Fruit fly (Drosophila melanogaster) whole organism, embryonic: ENCODE results near the gene CG11986.
A peak's percentile ranks its signal among the peaks of the same experiment; 100 is the strongest.

Source experiments
- B-H2 ChIP-seq: fragments of 200-800 bp; sonication (Bioruptor generic); optimal IDR thresholded peaks from 2 replicates; lab custom pipeline; 2018; ENCODE audit warnings: missing biosample characterization, mild to moderate bottlenecking, missing genetic modification characterization
- Blimp-1 ChIP-seq: fragments of 200-800 bp; sonication (Bioruptor generic); optimal IDR thresholded peaks from 3 replicates; lab custom pipeline; 2018; ENCODE audit warnings: missing biosample characterization, missing genetic modification characterization, mild to moderate bottlenecking, moderate library complexity, missing genetic modification reagents
- CG10462 ChIP-seq: fragments of 200-800 bp; sonication (Bioruptor generic); optimal IDR thresholded peaks from 2 replicates; lab custom pipeline; 2016; ENCODE audit warnings: missing biosample characterization, missing genetic modification characterization
- CG10543 ChIP-seq: fragments of 200-800 bp; sonication (Bioruptor generic); optimal IDR thresholded peaks from 3 replicates; lab custom pipeline; 2017; ENCODE audit warnings: missing biosample characterization, mild to moderate bottlenecking, missing genetic modification characterization, moderate library complexity
- CG10959 ChIP-seq: fragments of 200-800 bp; sonication (Bioruptor generic); IDR thresholded peaks from 2 replicates; pipeline ENCODE4 v1.3.6; 2022; ENCODE audit warnings: missing biosample characterization, missing genetic modification characterization
- CG12236 ChIP-seq: fragments of 200-800 bp; sonication (Bioruptor generic); optimal IDR thresholded peaks from 2 replicates; lab custom pipeline; 2016; ENCODE audit warnings: missing biosample characterization, missing genetic modification characterization
- CG13424 ChIP-seq: fragments of 200-800 bp; sonication (Bioruptor generic); optimal IDR thresholded peaks from 2 replicates; lab custom pipeline; 2019; ENCODE audit warnings: missing biosample characterization, mild to moderate bottlenecking, missing genetic modification characterization, moderate library complexity
- CG17359 ChIP-seq: fragments of 200-800 bp; sonication (Bioruptor generic); optimal IDR thresholded peaks from 3 replicates; lab custom pipeline; 2018; ENCODE audit warnings: missing biosample characterization, mild to moderate bottlenecking, missing genetic modification characterization, moderate library complexity
- CG17568 ChIP-seq: fragments of 200-800 bp; sonication (Bioruptor generic); optimal IDR thresholded peaks from 2 replicates; lab custom pipeline; 2018; ENCODE audit warnings: missing biosample characterization, mild to moderate bottlenecking, missing genetic modification characterization, moderate library complexity
- CG18619 ChIP-seq: fragments of 200-800 bp; sonication (Bioruptor generic); optimal IDR thresholded peaks from 3 replicates; lab custom pipeline; 2017; ENCODE audit warnings: missing biosample characterization, mild to moderate bottlenecking, missing genetic modification characterization
- CG2116 ChIP-seq: fragments of 200-800 bp; sonication (Bioruptor generic); optimal IDR thresholded peaks from 3 replicates; lab custom pipeline; 2018; ENCODE audit warnings: missing biosample characterization, mild to moderate bottlenecking, missing genetic modification characterization
- CG2120 ChIP-seq: fragments of 200-800 bp; sonication (Bioruptor generic); optimal IDR thresholded peaks from 3 replicates; lab custom pipeline; 2016; ENCODE audit warnings: missing biosample characterization, missing genetic modification characterization
- CG3407 ChIP-seq: fragments of 200-800 bp; sonication (Bioruptor generic); optimal IDR thresholded peaks from 2 replicates; lab custom pipeline; 2018; ENCODE audit warnings: missing biosample characterization, mild to moderate bottlenecking, missing genetic modification characterization
- CG34422 ChIP-seq: fragments of 200-800 bp; sonication (Bioruptor generic); IDR thresholded peaks from 3 replicates; pipeline ENCODE4 v1.3.6; 2022; ENCODE audit warnings: missing biosample characterization, missing genetic modification characterization
- CG3726 ChIP-seq: fragments of 200-800 bp; sonication (Bioruptor generic); IDR thresholded peaks from 3 replicates; pipeline ENCODE4, ENCODE4 v1.3.6; 2022; ENCODE audit warnings: missing biosample characterization, missing genetic modification characterization
- CG6791 ChIP-seq: fragments of 200-800 bp; sonication (Bioruptor generic); IDR thresholded peaks from 3 replicates; pipeline ENCODE4 v1.3.6; 2022; ENCODE audit warnings: missing biosample characterization, missing genetic modification characterization; ENCODE audit not compliant: partially characterized antibody
- CG9215 ChIP-seq: fragments of 200-800 bp; sonication (Bioruptor generic); IDR thresholded peaks from 2 replicates; pipeline ENCODE4 v1.3.6; 2022; ENCODE audit warnings: missing biosample characterization, missing genetic modification characterization
- D19A ChIP-seq: fragments of 200-800 bp; optimal IDR thresholded peaks from 3 replicates; lab custom pipeline; 2019; ENCODE audit warnings: missing biosample characterization, mild to moderate bottlenecking, missing genetic modification characterization, moderate library complexity
- Dbx ChIP-seq: fragments of 200-800 bp; sonication (Bioruptor generic); IDR thresholded peaks from 3 replicates; pipeline ENCODE4 v1.3.6; 2022; ENCODE audit warnings: missing biosample characterization, missing genetic modification characterization
- Dek ChIP-seq: fragments of 200-800 bp; sonication (Bioruptor generic); optimal IDR thresholded peaks from 3 replicates; lab custom pipeline; 2019; ENCODE audit warnings: missing biosample characterization, mild to moderate bottlenecking, missing genetic modification characterization, moderate library complexity
- Drgx ChIP-seq: fragments of 200-800 bp; sonication (Bioruptor generic); IDR thresholded peaks from 2 replicates; pipeline ENCODE4 v1.3.6; 2022; ENCODE audit warnings: missing biosample characterization, missing genetic modification characterization
- E2f1 ChIP-seq: fragments of 200-800 bp; sonication (Bioruptor generic); IDR thresholded peaks from 2 replicates; pipeline ENCODE4 v1.3.6; 2022; ENCODE audit warnings: missing biosample characterization, missing genetic modification characterization
- ERR ChIP-seq: fragments of 200-800 bp; sonication (Bioruptor generic); optimal IDR thresholded peaks from 2 replicates; lab custom pipeline; 2016; ENCODE audit warnings: missing biosample characterization, missing genetic modification characterization
- Eip74EF ChIP-seq, 2 experiments: fragments of 200-800 bp in 1 of 2; fragments of >200 bp in 1 of 2; sonication (Bioruptor generic) in 1 of 2; optimal IDR thresholded peaks; 2 replicates each; lab custom pipeline; 2017 to 2019; ENCODE audit warnings: missing biosample characterization in 2 of 2, missing genetic modification characterization in 2 of 2, mild to moderate bottlenecking in 1 of 2, moderate library complexity in 1 of 2
- HmgZ ChIP-seq: fragments of 200-800 bp; sonication (Bioruptor generic); optimal IDR thresholded peaks from 2 replicates; lab custom pipeline; 2018; ENCODE audit warnings: missing biosample characterization, mild to moderate bottlenecking, missing genetic modification characterization
- Kr ChIP-seq: fragments of 200-800 bp; sonication (Bioruptor generic); optimal IDR thresholded peaks from 2 replicates; lab custom pipeline; 2017; ENCODE audit warnings: missing biosample characterization, mild to moderate bottlenecking, missing genetic modification characterization
- Mrtf ChIP-seq: fragments of 200-800 bp; sonication (Bioruptor generic); IDR thresholded peaks from 3 replicates; pipeline ENCODE4 v1.3.6; 2022; ENCODE audit warnings: missing biosample characterization, missing genetic modification characterization
- NFAT ChIP-seq: fragments of 200-800 bp; sonication (Bioruptor generic); IDR thresholded peaks from 2 replicates; pipeline ENCODE4 v1.3.6; 2022; ENCODE audit warnings: missing biosample characterization, missing genetic modification characterization
- Six4 ChIP-seq: fragments of 200-800 bp; sonication (Bioruptor generic); optimal IDR thresholded peaks from 2 replicates; lab custom pipeline; 2016; ENCODE audit warnings: missing biosample characterization, missing genetic modification characterization
- Trl ChIP-seq, 3 experiments: fragments of >200 bp in 2 of 3; fragments of 200-800 bp in 1 of 3; sonication (Bioruptor generic) in 1 of 3; optimal IDR thresholded peaks; 2 replicates in 1 of 3; 3 replicates in 2 of 3; lab custom pipeline; 2016 to 2017; ENCODE audit warnings: missing biosample characterization in 1 of 3, missing genetic modification characterization in 1 of 3
- amos ChIP-seq: fragments of 200-800 bp; sonication (Bioruptor generic); IDR thresholded peaks from 2 replicates; pipeline ENCODE4 v1.3.6; 2022; ENCODE audit warnings: missing biosample characterization, missing genetic modification characterization; ENCODE audit not compliant: partially characterized antibody
- aop ChIP-seq: fragments of 200-800 bp; sonication (Bioruptor generic); IDR thresholded peaks from 2 replicates; pipeline ENCODE4 v1.3.6; 2022; ENCODE audit warnings: missing biosample characterization, missing genetic modification characterization
- dm ChIP-seq: fragments of 200-800 bp; sonication (Bioruptor generic); optimal IDR thresholded peaks from 3 replicates; lab custom pipeline; 2016; ENCODE audit warnings: missing biosample characterization, missing genetic modification characterization
- fru ChIP-seq: fragments of >200 bp; optimal IDR thresholded peaks from 2 replicates; lab custom pipeline; 2017
- ftz-f1 ChIP-seq: fragments of 200-800 bp; sonication (Bioruptor generic); optimal IDR thresholded peaks from 2 replicates; lab custom pipeline; 2016; ENCODE audit warnings: missing biosample characterization, missing genetic modification characterization
- gro ChIP-seq: fragments of 200-800 bp; sonication (Bioruptor generic); optimal IDR thresholded peaks from 2 replicates; lab custom pipeline; 2016; ENCODE audit warnings: missing biosample characterization, missing genetic modification characterization
- hkb ChIP-seq, 2 experiments: fragments of 200-800 bp in 1 of 2; fragments of >200 bp in 1 of 2; sonication (Bioruptor generic) in 1 of 2; IDR thresholded peaks in 1 of 2; optimal IDR thresholded peaks in 1 of 2; 2 replicates each; pipeline versions ENCODE4 v1.3.6 to Lab custom; 2017 to 2022; ENCODE audit warnings: missing biosample characterization in 1 of 2, missing genetic modification characterization in 1 of 2
- kah ChIP-seq: fragments of 200-800 bp; sonication (Bioruptor generic); optimal IDR thresholded peaks from 2 replicates; lab custom pipeline; 2018; ENCODE audit warnings: missing biosample characterization, mild to moderate bottlenecking, missing genetic modification characterization
- ken ChIP-seq: fragments of 200-800 bp; sonication (Bioruptor generic); IDR thresholded peaks from 3 replicates; pipeline ENCODE4 v1.3.6; 2022; ENCODE audit warnings: missing biosample characterization, missing genetic modification characterization
- lab ChIP-seq: fragments of 200-800 bp; sonication (Bioruptor generic); optimal IDR thresholded peaks from 3 replicates; lab custom pipeline; 2017; ENCODE audit warnings: missing biosample characterization, missing genetic modification characterization, mild to moderate bottlenecking, moderate library complexity, missing genetic modification reagents
- lmd ChIP-seq: fragments of 200-800 bp; sonication (Bioruptor generic); IDR thresholded peaks from 2 replicates; pipeline ENCODE4 v1.3.6; 2022; ENCODE audit warnings: missing biosample characterization, missing genetic modification characterization
- nerfin-2 ChIP-seq: fragments of 200-800 bp; sonication (Bioruptor generic); IDR thresholded peaks from 2 replicates; pipeline ENCODE4 v1.3.6; 2022; ENCODE audit warnings: missing biosample characterization, missing genetic modification characterization; ENCODE audit not compliant: partially characterized antibody
- pb ChIP-seq: fragments of 200-800 bp; sonication (Bioruptor generic); optimal IDR thresholded peaks from 3 replicates; lab custom pipeline; 2016; ENCODE audit warnings: missing biosample characterization, missing genetic modification characterization
- pnt ChIP-seq: fragments of 200-800 bp; sonication (Bioruptor generic); optimal IDR thresholded peaks from 3 replicates; lab custom pipeline; 2016; ENCODE audit warnings: missing biosample characterization, missing genetic modification characterization
- pzg ChIP-seq: fragments of 200-800 bp; sonication (Bioruptor generic); optimal IDR thresholded peaks from 3 replicates; lab custom pipeline; 2018; ENCODE audit warnings: missing biosample characterization, mild to moderate bottlenecking, missing genetic modification characterization, moderate library complexity
- row ChIP-seq: fragments of 200-800 bp; sonication (Bioruptor generic); IDR thresholded peaks from 3 replicates; pipeline ENCODE4 v1.3.6; 2022; ENCODE audit warnings: missing biosample characterization, missing genetic modification characterization
- schlank ChIP-seq: fragments of 200-800 bp; sonication (Bioruptor generic); optimal IDR thresholded peaks from 2 replicates; lab custom pipeline; 2018; ENCODE audit warnings: missing biosample characterization, mild to moderate bottlenecking, missing genetic modification characterization
- toy ChIP-seq: fragments of 200-800 bp; sonication (Bioruptor generic); IDR thresholded peaks from 2 replicates; pipeline ENCODE4 v1.3.6; 2022; ENCODE audit warnings: missing biosample characterization, missing genetic modification characterization

Gene CG11986

DNA sequence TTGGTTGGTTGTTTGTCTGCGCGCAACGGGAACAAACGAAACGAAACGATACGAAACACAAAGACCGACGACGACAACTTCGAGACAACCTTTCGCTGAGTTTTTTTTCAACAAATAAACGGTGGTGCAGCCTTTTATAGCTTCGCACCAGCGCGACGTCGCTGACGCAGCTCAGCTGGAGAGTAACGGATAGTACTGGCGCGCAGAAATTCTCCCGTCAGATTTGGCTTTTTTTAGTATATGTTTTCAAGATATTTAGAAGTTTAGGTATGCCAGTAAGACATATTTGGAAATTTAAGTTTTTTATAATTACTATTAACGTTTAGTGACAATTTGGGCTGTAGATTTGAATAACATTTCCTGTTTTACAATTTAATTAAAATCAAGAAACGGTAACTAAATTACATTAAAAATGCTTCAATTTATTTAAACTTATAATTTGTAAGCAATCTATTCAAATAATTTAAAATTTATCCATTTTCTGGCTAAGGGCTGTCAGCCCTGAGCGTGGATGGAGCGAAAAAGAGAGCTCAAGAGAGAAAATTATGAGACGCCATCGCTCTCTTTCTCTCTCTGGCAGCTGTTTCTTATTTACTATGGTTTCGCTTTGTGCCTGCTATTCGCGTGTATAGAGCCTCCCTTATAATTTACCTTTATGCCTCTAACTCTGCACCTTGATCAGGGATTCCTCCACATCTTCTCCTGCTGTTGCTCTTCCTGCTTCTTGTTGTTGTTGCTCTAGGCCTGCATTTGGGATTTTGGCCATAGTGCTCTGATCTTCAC lies 18.6 kb downstream of the CG11986 start (continued):
- TF ChIP-seq CG3726, result no peak
- TF ChIP-seq CG2120 (GFP tag; lab: Kevin White, UChicago), result peak; percentile 77
- no peak for TF ChIP-seq nerfin-2
- TF ChIP-seq lmd, result peak; percentile 68
- peak; percentile 64 for TF ChIP-seq HmgZ (tag; lab: Kevin White, UChicago)
- TF ChIP-seq Blimp-1 (GFP tag; lab: Kevin White, UChicago), result peak; percentile 73
- peak; percentile 95 for TF ChIP-seq row
- peak; percentile 83 for TF ChIP-seq CG18619
- TF ChIP-seq pb (GFP tag; lab: Kevin White, UChicago), result no peak
- no peak for TF ChIP-seq hkb (optimal IDR thresholded peaks at IDR 0.05; lab: Kevin White, UChicago)
- peak; percentile 41; the same call in 1 of the 2 replicates for TF ChIP-seq hkb (GFP tag; IDR thresholded peaks at IDR 0.05; lab: Robert Waterston, UW)
- peak; percentile 94 to 97 for TF ChIP-seq Trl (optimal IDR thresholded peaks at IDR 0.05; lab: Kevin White, UChicago)
- peak; percentile 47 for TF ChIP-seq Trl (GFP tag; optimal IDR thresholded peaks at IDR 0.05; lab: Kevin White, UChicago)
- TF ChIP-seq CG34422 (GFP tag; lab: Robert Waterston, UW), result peak; percentile 72; the same call in 2 of the 3 replicates
- TF ChIP-seq gro (GFP tag; lab: Kevin White, UChicago), result no peak
- no peak for TF ChIP-seq aop (GFP tag; lab: Robert Waterston, UW)
- no peak for TF ChIP-seq CG10959 (GFP tag; lab: Robert Waterston, UW)
- TF ChIP-seq pzg (GFP tag; lab: Kevin White, UChicago), result peak; percentile 4
- TF ChIP-seq CG6791 (GFP tag; lab: Robert Waterston, UW), result no peak
- peak; percentile 68 for TF ChIP-seq Dbx (GFP tag; lab: Robert Waterston, UW)
- peak; percentile 58 for TF ChIP-seq Six4 (GFP tag; lab: Kevin White, UChicago)
- no peak for TF ChIP-seq fru (lab: Kevin White, UChicago)
- TF ChIP-seq Dek (tag; lab: Kevin White, UChicago), result peak; percentile 87
- peak; percentile 93 for TF ChIP-seq CG13424 (tag; lab: Kevin White, UChicago)
- TF ChIP-seq ken (GFP tag; lab: Robert Waterston, UW), result peak; percentile 40; the same call in 1 of the 3 replicates
- TF ChIP-seq CG2116, result peak; percentile 56
- peak; percentile 74 for TF ChIP-seq CG17359
- TF ChIP-seq toy (GFP tag; lab: Robert Waterston, UW), result no peak
- no peak for TF ChIP-seq ERR (GFP tag; lab: Kevin White, UChicago)
- TF ChIP-seq Mrtf (GFP tag; lab: Robert Waterston, UW), result no peak
- TF ChIP-seq Drgx (GFP tag; lab: Robert Waterston, UW), result peak; percentile 76
- peak; percentile 21; the same call in 1 of the 2 replicates for TF ChIP-seq NFAT
- no peak for TF ChIP-seq pnt (GFP tag; lab: Kevin White, UChicago)
- TF ChIP-seq lab, result peak; percentile 88
- TF ChIP-seq kah (GFP tag; lab: Kevin White, UChicago), result peak; percentile 72
- TF ChIP-seq amos (GFP tag; lab: Robert Waterston, UW), result peak; percentile 47; the same call in 1 of the 2 replicates
- TF ChIP-seq CG3407 (GFP tag; lab: Kevin White, UChicago), result peak; percentile 67
- TF ChIP-seq schlank, result peak; percentile 15
- peak; percentile 16 for TF ChIP-seq ftz-f1
- peak; percentile 87 for TF ChIP-seq D19A
- peak; percentile 50 for TF ChIP-seq Kr (GFP tag; lab: Kevin White, UChicago)
- peak; percentile 71 for TF ChIP-seq B-H2
- no peak for TF ChIP-seq CG12236 (GFP tag; lab: Kevin White, UChicago)
- peak; percentile 43 for TF ChIP-seq CG10462 (GFP tag; lab: Kevin White, UChicago)
- TF ChIP-seq CG10543 (GFP tag; lab: Kevin White, UChicago), result peak; percentile 91
- peak in 1 of 2 experiments; percentile 87 for TF ChIP-seq Eip74EF (GFP tag; optimal IDR thresholded peaks at IDR 0.05; lab: Kevin White, UChicago)
- peak; percentile 41; the same call in 1 of the 2 replicates for TF ChIP-seq CG9215
- TF ChIP-seq dm (GFP tag; lab: Kevin White, UChicago), result no peak
- peak; percentile 51 for TF ChIP-seq CG17568
- TF ChIP-seq E2f1 (GFP tag; lab: Robert Waterston, UW), result 0 out of 2 replicates have a peak, but pooled peaks have one; percentile 19
